Fruit fly (Drosophila melanogaster): ENCODE data around the gene CG14968.

DNA sequence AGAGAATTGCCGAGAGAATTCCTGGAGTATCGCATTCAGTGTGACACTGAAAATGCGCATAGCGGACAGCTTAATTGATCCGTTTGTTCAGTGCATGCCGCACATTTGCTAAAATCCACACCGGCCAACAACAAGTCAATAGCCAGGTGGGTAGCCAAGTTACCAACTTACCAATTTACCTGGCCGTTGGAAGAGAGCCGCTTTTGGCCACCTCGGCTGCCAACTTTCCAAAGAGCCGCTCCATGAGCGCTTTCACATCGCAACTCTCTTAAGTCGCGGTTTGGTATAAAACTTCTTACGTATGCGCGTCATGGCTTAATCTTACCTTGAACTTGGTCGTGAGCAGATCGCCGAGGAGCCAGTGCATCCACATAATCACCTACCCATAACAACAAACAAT lies 23.0 kb downstream of the CG14968 start, which contains the start of gene CG12017:
- no peak for TF ChIP-seq CG8478 (optimal IDR thresholded peaks at IDR 0.05)
- TF ChIP-seq CTCF (optimal IDR thresholded peaks at IDR 0.05) = no peak

Data from S2 (cell line).